Worm (Caenorhabditis elegans) whole organism, midembryonic: ENCODE results near the gene F35E12.6.

Experiments used
- T22C8.4 ChIP-seq: fragments of 200-800 bp; sonication (Bioruptor generic); IDR thresholded peaks from 2 replicates; pipeline ENCODE4 v1.3.6; 2022; ENCODE audit warnings: missing genetic modification characterization, missing compliant biosample characterization
- cog-1 ChIP-seq: sonication (generic microtip); optimal IDR thresholded peaks from 2 replicates; lab custom pipeline; 2016; ENCODE audit warnings: missing genetic modification characterization, missing compliant biosample characterization
- flt-1 ChIP-seq: fragments of 200-800 bp; sonication (Bioruptor generic); IDR thresholded peaks from 2 replicates; pipeline ENCODE4 v1.3.6; 2022; ENCODE audit warnings: missing genetic modification characterization, missing compliant biosample characterization
- klf-2 ChIP-seq: fragments of 200-800 bp; sonication (Bioruptor generic); conservative IDR thresholded peaks from 2 replicates; pipeline ENCODE4 v1.3.6; 2022; ENCODE audit warnings: missing genetic modification reagents, missing genetic modification characterization, missing compliant biosample characterization
- med-1 ChIP-seq: sonication (generic microtip); optimal IDR thresholded peaks from 2 replicates; lab custom pipeline; 2017; ENCODE audit warnings: missing genetic modification characterization, mild to moderate bottlenecking, missing compliant biosample characterization, antibody characterized with exemption, missing genetic modification reagents; ENCODE audit not compliant: insufficient read depth
- ref-1 ChIP-seq: fragments of 200-800 bp; sonication (Bioruptor generic); conservative IDR thresholded peaks from 2 replicates; pipeline ENCODE4 v1.3.6; 2022; ENCODE audit warnings: missing genetic modification reagents, missing genetic modification characterization, missing compliant biosample characterization
- tab-1 ChIP-seq: fragments of 200-800 bp; sonication (Bioruptor generic); IDR thresholded peaks from 2 replicates; pipeline ENCODE4 v1.3.6; 2022; ENCODE audit warnings: missing genetic modification characterization, missing compliant biosample characterization
- ztf-23 ChIP-seq: fragments of 200-800 bp; sonication (Bioruptor generic); IDR thresholded peaks from 2 replicates; pipeline ENCODE4 v1.3.6; 2022; ENCODE audit warnings: missing genetic modification reagents, missing genetic modification characterization, missing compliant biosample characterization
- ztf-29 ChIP-seq: fragments of 200-800 bp; sonication (Bioruptor generic); IDR thresholded peaks from 2 replicates; pipeline ENCODE4 v1.3.6; 2022; ENCODE audit warnings: missing genetic modification reagents, missing genetic modification characterization, missing compliant biosample characterization

The F35E12.6 gene

ce11 chrV:13736147-13736546 is at the start of gene F35E12.6:
Gene F35E12.6, minus strand, starts transcription at chrV:13736247.
- no peak for TF ChIP-seq ztf-23
- no peak for TF ChIP-seq flt-1 (GFP tag; lab: Robert Waterston, UW)
- no peak for TF ChIP-seq med-1 (GFP tag; lab: Kevin White, UChicago)
- no peak for TF ChIP-seq ztf-29 (GFP tag; lab: Robert Waterston, UW)
- TF ChIP-seq klf-2 (GFP tag; lab: Robert Waterston, UW), result no peak
- no peak for TF ChIP-seq ref-1 (GFP tag; lab: Robert Waterston, UW)
- TF ChIP-seq T22C8.4 (GFP tag; lab: Robert Waterston, UW), result no peak
- no peak for TF ChIP-seq cog-1 (tag; lab: Kevin White, UChicago)
- no peak for TF ChIP-seq tab-1 (GFP tag; lab: Robert Waterston, UW)

ce11 chrV:13785767-13786166 is 49.7 kb upstream of the F35E12.6 start:
- no peak for TF ChIP-seq ref-1 (GFP tag; lab: Robert Waterston, UW)
- TF ChIP-seq ztf-29 (GFP tag; lab: Robert Waterston, UW), result no peak
- no peak for TF ChIP-seq ztf-23
- TF ChIP-seq tab-1 (GFP tag; lab: Robert Waterston, UW), result no peak
- TF ChIP-seq klf-2 (GFP tag; lab: Robert Waterston, UW), result no peak
- TF ChIP-seq flt-1 (GFP tag; lab: Robert Waterston, UW), result no peak
- TF ChIP-seq cog-1 (tag; lab: Kevin White, UChicago), result no peak
- TF ChIP-seq T22C8.4 (GFP tag; lab: Robert Waterston, UW), result no peak
- TF ChIP-seq med-1 (GFP tag; lab: Kevin White, UChicago), result no peak

ce11 chrV:13782190-13782589 is 46.1 kb upstream of the F35E12.6 start, which contains the start of gene decr-1.1:
Gene decr-1.1, plus strand, starts transcription at chrV:13782399.
- TF ChIP-seq ztf-23 (no peak), tab-1 (GFP tag; lab: Robert Waterston, UW) (no peak), ref-1 (GFP tag; lab: Robert Waterston, UW) (no peak), med-1 (GFP tag; lab: Kevin White, UChicago) (no peak), flt-1 (GFP tag; lab: Robert Waterston, UW) (no peak), ztf-29 (GFP tag; lab: Robert Waterston, UW) (no peak), klf-2 (GFP tag; lab: Robert Waterston, UW) (no peak)

ce11 chrV:13780902-13781301 is 44.9 kb upstream of the F35E12.6 start:
- TF ChIP-seq tab-1 (GFP tag; lab: Robert Waterston, UW) (no peak), flt-1 (GFP tag; lab: Robert Waterston, UW) (no peak), klf-2 (GFP tag; lab: Robert Waterston, UW) (no peak), ref-1 (GFP tag; lab: Robert Waterston, UW) (no peak), ztf-29 (GFP tag; lab: Robert Waterston, UW) (no peak), cog-1 (tag; lab: Kevin White, UChicago) (no peak), med-1 (GFP tag; lab: Kevin White, UChicago) (no peak), ztf-23 (no peak)

- TF ChIP-seq tab-1 (GFP tag; lab: Robert Waterston, UW), result no peak
- TF ChIP-seq ztf-23, result no peak
- no peak for TF ChIP-seq ref-1 (GFP tag; lab: Robert Waterston, UW)
- TF ChIP-seq klf-2 (GFP tag; lab: Robert Waterston, UW), result no peak
- TF ChIP-seq T22C8.4 (GFP tag; lab: Robert Waterston, UW), result no peak
- no peak for TF ChIP-seq cog-1 (tag; lab: Kevin White, UChicago)
- TF ChIP-seq flt-1 (GFP tag; lab: Robert Waterston, UW), result no peak
- no peak for TF ChIP-seq med-1 (GFP tag; lab: Kevin White, UChicago)
- no peak for TF ChIP-seq ztf-29 (GFP tag; lab: Robert Waterston, UW)
Measured at ce11 chrV:13777857-13778256, 41.8 kb upstream of the F35E12.6 start, which contains the start of gene F53C11.9. Gene F53C11.9, plus strand, starts transcription at chrV:13778015.

ce11 chrV:13775529-13775928 is 39.5 kb upstream of the F35E12.6 start, which contains the start of gene F53C11.1:
Gene F53C11.1, plus strand, starts transcription at chrV:13775796.
- TF ChIP-seq ztf-29 (GFP tag; lab: Robert Waterston, UW) (no peak), ztf-23 (no peak), cog-1 (tag; lab: Kevin White, UChicago) (no peak), med-1 (GFP tag; lab: Kevin White, UChicago) (no peak), T22C8.4 (GFP tag; lab: Robert Waterston, UW) (no peak), tab-1 (GFP tag; lab: Robert Waterston, UW) (no peak), ref-1 (GFP tag; lab: Robert Waterston, UW) (no peak), klf-2 (GFP tag; lab: Robert Waterston, UW) (no peak), flt-1 (GFP tag; lab: Robert Waterston, UW) (no peak)

ce11 chrV:13771209-13771608 is 35.2 kb upstream of the F35E12.6 start, which contains the start of gene F20G2.5:
Gene F20G2.5, plus strand, starts transcription at chrV:13771509.
- no peak for TF ChIP-seq cog-1 (tag; lab: Kevin White, UChicago)
- TF ChIP-seq med-1 (GFP tag; lab: Kevin White, UChicago), result no peak
- no peak for TF ChIP-seq ref-1 (GFP tag; lab: Robert Waterston, UW)
- no peak for TF ChIP-seq tab-1 (GFP tag; lab: Robert Waterston, UW)
- TF ChIP-seq T22C8.4 (GFP tag; lab: Robert Waterston, UW), result no peak
- no peak for TF ChIP-seq klf-2 (GFP tag; lab: Robert Waterston, UW)
- TF ChIP-seq ztf-29 (GFP tag; lab: Robert Waterston, UW), result no peak
- no peak for TF ChIP-seq flt-1 (GFP tag; lab: Robert Waterston, UW)
- no peak for TF ChIP-seq ztf-23

- TF ChIP-seq med-1 (GFP tag; lab: Kevin White, UChicago) (no peak), ztf-29 (GFP tag; lab: Robert Waterston, UW) (no peak), cog-1 (tag; lab: Kevin White, UChicago) (no peak), T22C8.4 (GFP tag; lab: Robert Waterston, UW) (no peak), ztf-23 (no peak), tab-1 (GFP tag; lab: Robert Waterston, UW) (no peak), ref-1 (GFP tag; lab: Robert Waterston, UW) (no peak)
Measured at ce11 chrV:13768941-13769436, 32.9 kb upstream of the F35E12.6 start, which contains the start of gene nas-24. Gene nas-24, plus strand, starts transcription at chrV:13769386.

ce11 chrV:13768388-13768787 is 32.3 kb upstream of the F35E12.6 start, which contains the start of gene F20G2.3:
Gene F20G2.3, minus strand, starts transcription at chrV:13768488.
- TF ChIP-seq tab-1 (GFP tag; lab: Robert Waterston, UW), result no peak
- no peak for TF ChIP-seq ztf-29 (GFP tag; lab: Robert Waterston, UW)
- no peak for TF ChIP-seq flt-1 (GFP tag; lab: Robert Waterston, UW)
- no peak for TF ChIP-seq klf-2 (GFP tag; lab: Robert Waterston, UW)
- no peak for TF ChIP-seq ztf-23
- TF ChIP-seq med-1 (GFP tag; lab: Kevin White, UChicago), result no peak
- no peak for TF ChIP-seq cog-1 (tag; lab: Kevin White, UChicago)
- TF ChIP-seq T22C8.4 (GFP tag; lab: Robert Waterston, UW), result no peak
- no peak for TF ChIP-seq ref-1 (GFP tag; lab: Robert Waterston, UW)
